Fruit fly (Drosophila melanogaster): ENCODE measurements around the gene Trmt61.

Gene Trmt61

DNA sequence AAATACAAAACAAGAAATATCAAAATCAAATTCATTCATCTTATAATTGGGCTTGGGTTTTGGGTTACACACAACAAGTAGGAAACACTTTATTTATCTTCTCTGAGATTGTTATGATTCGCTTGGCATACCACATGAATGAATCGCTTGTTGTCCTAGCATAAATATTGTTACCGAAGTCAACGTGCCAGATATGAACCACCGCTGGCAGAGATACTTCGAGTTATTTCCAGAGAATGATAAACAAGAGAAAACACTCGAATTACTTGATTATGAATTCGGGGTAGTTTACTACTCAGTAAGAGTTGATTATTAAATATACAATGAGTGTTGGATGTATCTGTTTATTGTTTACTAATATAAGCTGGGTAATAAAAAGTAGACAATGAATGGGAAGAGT lies 47.8 kb upstream of the Trmt61 start (continued):
- no peak for TF ChIP-seq CG9437 (GFP tag; optimal IDR thresholded peaks at IDR 0.05)
- no peak for TF ChIP-seq H15 (GFP tag; IDR thresholded peaks at IDR 0.05)
- no peak for TF ChIP-seq chif (GFP tag; optimal IDR thresholded peaks at IDR 0.05)
- no peak for TF ChIP-seq D19B (GFP tag; optimal IDR thresholded peaks at IDR 0.05)
- TF ChIP-seq ci (GFP tag; IDR thresholded peaks at IDR 0.05), result peak; percentile 69; the same call in 2 of the 3 replicates
- TF ChIP-seq CG32767 (GFP tag; IDR thresholded peaks at IDR 0.05), result no peak
- peak; percentile 35 for TF ChIP-seq CG2712 (tag; optimal IDR thresholded peaks at IDR 0.05)
- no peak for TF ChIP-seq Optix (GFP tag; IDR thresholded peaks at IDR 0.05)
- TF ChIP-seq Dll (GFP tag; IDR thresholded peaks at IDR 0.05; ENCODE audit: partially characterized antibody), result no peak
- TF ChIP-seq CG15011 (GFP tag; optimal IDR thresholded peaks at IDR 0.05), result peak; percentile 52
- peak; percentile 49 for TF ChIP-seq D19A (tag; optimal IDR thresholded peaks at IDR 0.05)
- TF ChIP-seq CG15479 (GFP tag; optimal IDR thresholded peaks at IDR 0.05), result no peak
- TF ChIP-seq CG10431 (GFP tag; optimal IDR thresholded peaks at IDR 0.05), result peak; percentile 35
- no peak for TF ChIP-seq klu (GFP tag; IDR thresholded peaks at IDR 0.05)
- no peak for TF ChIP-seq CG7928 (GFP tag; optimal IDR thresholded peaks at IDR 0.05)
- TF ChIP-seq CG4328 (GFP tag; optimal IDR thresholded peaks at IDR 0.05), result no peak
- TF ChIP-seq CG34224 (GFP tag; IDR thresholded peaks at IDR 0.05; ENCODE audit: partially characterized antibody), result no peak
- TF ChIP-seq CG12769 (tag; optimal IDR thresholded peaks at IDR 0.05), result peak; percentile 11
- no peak for TF ChIP-seq CG11093 (GFP tag; IDR thresholded peaks at IDR 0.05)
- no peak for TF ChIP-seq Bgb (GFP tag; IDR thresholded peaks at IDR 0.05; ENCODE audit: partially characterized antibody)
- no peak for TF ChIP-seq repo (GFP tag; optimal IDR thresholded peaks at IDR 0.05)
- peak; percentile 44 for TF ChIP-seq CG12236 (GFP tag; optimal IDR thresholded peaks at IDR 0.05)
- TF ChIP-seq CG18619 (GFP tag; optimal IDR thresholded peaks at IDR 0.05), result no peak
- no peak for TF ChIP-seq sc (optimal IDR thresholded peaks at IDR 0.05)
- no peak for TF ChIP-seq sc (GFP tag; optimal IDR thresholded peaks at IDR 0.05)
- no peak for TF ChIP-seq zfh2 (GFP tag; optimal IDR thresholded peaks at IDR 0.05)
- TF ChIP-seq Sry-β (GFP tag; optimal IDR thresholded peaks at IDR 0.05), result peak; percentile 9
- peak; percentile 57 for TF ChIP-seq grn (GFP tag; optimal IDR thresholded peaks at IDR 0.05)
- TF ChIP-seq slp2 (GFP tag; optimal IDR thresholded peaks at IDR 0.05), result no peak
- TF ChIP-seq yki (optimal IDR thresholded peaks at IDR 0.05), result no peak
- no peak for TF ChIP-seq Trl (optimal IDR thresholded peaks at IDR 0.05)
- TF ChIP-seq Trl (GFP tag; optimal IDR thresholded peaks at IDR 0.05), result no peak
- TF ChIP-seq Xbp1 (GFP tag; optimal IDR thresholded peaks at IDR 0.05), result no peak
- TF ChIP-seq mam (GFP tag; optimal IDR thresholded peaks at IDR 0.05), result no peak

DNA sequence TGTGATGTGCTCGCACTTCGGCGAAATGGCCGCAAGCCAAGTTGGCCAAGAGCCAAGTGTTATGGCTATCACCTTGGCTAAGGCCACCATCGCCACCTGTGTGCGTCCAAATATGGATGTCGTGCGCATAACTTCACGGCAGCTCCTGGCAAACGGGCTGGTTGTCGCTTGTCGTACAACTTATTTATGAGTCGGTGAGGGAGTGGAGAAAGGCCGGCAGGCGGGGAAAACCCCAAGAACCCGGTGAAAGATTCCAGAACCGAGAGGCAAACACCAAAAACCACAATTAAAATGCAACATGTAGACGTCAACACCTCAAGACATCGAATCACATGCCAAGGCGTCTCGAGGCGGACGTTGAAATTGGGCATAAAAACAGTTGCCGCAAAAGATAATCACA lies 47.0 kb upstream of the Trmt61 start:
- TF ChIP-seq CG15514 (GFP tag; optimal IDR thresholded peaks at IDR 0.05), result no peak
- TF ChIP-seq CG34422 (GFP tag; IDR thresholded peaks at IDR 0.05), result no peak
- TF ChIP-seq sens (GFP tag), result no peak
- TF ChIP-seq CG34224 (GFP tag; IDR thresholded peaks at IDR 0.05; ENCODE audit: partially characterized antibody), result no peak
- TF ChIP-seq bowl (GFP tag; IDR thresholded peaks at IDR 0.05), result no peak
- TF ChIP-seq tx (GFP tag; optimal IDR thresholded peaks at IDR 0.05), result no peak
- no peak for TF ChIP-seq CG4360 (GFP tag; IDR thresholded peaks at IDR 0.05)
- TF ChIP-seq Fer1 (GFP tag; optimal IDR thresholded peaks at IDR 0.05), result no peak
- no peak for TF ChIP-seq CG17802 (tag; optimal IDR thresholded peaks at IDR 0.05)
- no peak for TF ChIP-seq CG7963 (GFP tag; IDR thresholded peaks at IDR 0.05; ENCODE audit: partially characterized antibody)
- no peak for TF ChIP-seq Side (GFP tag; optimal IDR thresholded peaks at IDR 0.05)
- TF ChIP-seq CG12942 (GFP tag; optimal IDR thresholded peaks at IDR 0.05), result no peak
- TF ChIP-seq gcm (GFP tag; optimal IDR thresholded peaks at IDR 0.05), result no peak
- no peak for TF ChIP-seq gsb-n (tag; optimal IDR thresholded peaks at IDR 0.05)
- TF ChIP-seq gfzf (GFP tag; optimal IDR thresholded peaks at IDR 0.05), result no peak
- TF ChIP-seq CG2889 (GFP tag; IDR thresholded peaks at IDR 0.05), result no peak
- TF ChIP-seq Drgx (GFP tag; IDR thresholded peaks at IDR 0.05), result 0 out of 2 replicates have a peak, but pooled peaks have one; percentile 29
- TF ChIP-seq CG31224 (GFP tag; IDR thresholded peaks at IDR 0.05), result no peak
- no peak for TF ChIP-seq CG3281 (GFP tag; optimal IDR thresholded peaks at IDR 0.05)
- TF ChIP-seq CG10959 (GFP tag; IDR thresholded peaks at IDR 0.05), result no peak
- peak; percentile 46 for TF ChIP-seq D (optimal IDR thresholded peaks at IDR 0.05)
- TF ChIP-seq D (GFP tag; optimal IDR thresholded peaks at IDR 0.05), result no peak
